Fruit fly (Drosophila melanogaster) whole organism, embryonic: ENCODE measurements around the gene Syt14.

ENCODE experiments used
- Atf6 ChIP-seq: fragments of 200-800 bp; sonication (Bioruptor generic); IDR thresholded peaks from 2 replicates; pipeline ENCODE4 v1.3.6; 2022; ENCODE audit warnings: missing biosample characterization, missing genetic modification characterization
- CG10274 ChIP-seq: fragments of 200-800 bp; sonication (Bioruptor generic); optimal IDR thresholded peaks from 3 replicates; lab custom pipeline; 2017; ENCODE audit warnings: missing biosample characterization, mild to moderate bottlenecking, missing genetic modification characterization
- CG12155 ChIP-seq: fragments of 200-800 bp; sonication (Bioruptor generic); optimal IDR thresholded peaks from 3 replicates; lab custom pipeline; 2016; ENCODE audit warnings: missing biosample characterization, missing genetic modification characterization
- CG12391 ChIP-seq: fragments of 200-800 bp; sonication (Bioruptor generic); optimal IDR thresholded peaks from 3 replicates; lab custom pipeline; 2018; ENCODE audit warnings: missing biosample characterization, mild to moderate bottlenecking, missing genetic modification characterization, moderate library complexity
- CG13287 ChIP-seq: fragments of 200-800 bp; sonication (Bioruptor generic); IDR thresholded peaks from 2 replicates; pipeline ENCODE4 v1.3.6; 2022; ENCODE audit warnings: missing biosample characterization, missing genetic modification characterization; ENCODE audit not compliant: partially characterized antibody
- CG14014 ChIP-seq: fragments of 200-800 bp; sonication (Bioruptor generic); IDR thresholded peaks from 2 replicates; pipeline ENCODE4 v1.3.6; 2022; ENCODE audit warnings: missing biosample characterization, missing genetic modification characterization
- CG18619 ChIP-seq: fragments of 200-800 bp; sonication (Bioruptor generic); optimal IDR thresholded peaks from 3 replicates; lab custom pipeline; 2017; ENCODE audit warnings: missing biosample characterization, mild to moderate bottlenecking, missing genetic modification characterization
- CG2116 ChIP-seq: fragments of 200-800 bp; sonication (Bioruptor generic); optimal IDR thresholded peaks from 3 replicates; lab custom pipeline; 2018; ENCODE audit warnings: missing biosample characterization, mild to moderate bottlenecking, missing genetic modification characterization
- CG2202 ChIP-seq: fragments of 200-800 bp; sonication (Bioruptor generic); optimal IDR thresholded peaks from 2 replicates; lab custom pipeline; 2018; ENCODE audit warnings: missing biosample characterization, mild to moderate bottlenecking, missing genetic modification characterization
- CG33557 ChIP-seq: fragments of 200-800 bp; sonication (Bioruptor generic); optimal IDR thresholded peaks from 2 replicates; lab custom pipeline; 2019; ENCODE audit warnings: missing biosample characterization, mild to moderate bottlenecking, missing genetic modification characterization, moderate library complexity
- CG4617 ChIP-seq: fragments of 200-800 bp; sonication (Bioruptor generic); optimal IDR thresholded peaks from 3 replicates; lab custom pipeline; 2016; ENCODE audit warnings: missing biosample characterization, missing genetic modification characterization, borderline replicate concordance
- CG5180 ChIP-seq: fragments of 200-800 bp; sonication (Bioruptor generic); optimal IDR thresholded peaks from 3 replicates; lab custom pipeline; 2017; ENCODE audit warnings: missing biosample characterization, missing genetic modification characterization, mild to moderate bottlenecking, moderate library complexity, missing genetic modification reagents
- CG7928 ChIP-seq: fragments of 200-800 bp; sonication (Bioruptor generic); optimal IDR thresholded peaks from 2 replicates; lab custom pipeline; 2017; ENCODE audit warnings: missing biosample characterization, mild to moderate bottlenecking, missing genetic modification characterization
- CG8281 ChIP-seq: fragments of 200-800 bp; sonication (Bioruptor generic); optimal IDR thresholded peaks from 2 replicates; lab custom pipeline; 2018; ENCODE audit warnings: missing biosample characterization, mild to moderate bottlenecking, missing genetic modification characterization, moderate library complexity
- CG9797 ChIP-seq: fragments of 200-800 bp; sonication (Bioruptor generic); optimal IDR thresholded peaks from 3 replicates; lab custom pipeline; 2018; ENCODE audit warnings: missing biosample characterization, mild to moderate bottlenecking, missing genetic modification characterization
- Dfd ChIP-seq, 2 experiments: fragments of >200 bp; optimal IDR thresholded peaks; 2 replicates each; lab custom pipeline; 2017; ENCODE audit warnings: missing biosample characterization in 2 of 2, missing genetic modification characterization in 2 of 2
- Dip2 ChIP-seq: fragments of 200-800 bp; sonication (Bioruptor generic); IDR thresholded peaks from 2 replicates; pipeline ENCODE4 v1.3.6; 2022; ENCODE audit warnings: missing biosample characterization, missing genetic modification characterization
- E2f1 ChIP-seq: fragments of 200-800 bp; sonication (Bioruptor generic); IDR thresholded peaks from 2 replicates; pipeline ENCODE4 v1.3.6; 2022; ENCODE audit warnings: missing biosample characterization, missing genetic modification characterization
- E2f2 ChIP-seq: fragments of 200-800 bp; sonication (Bioruptor generic); IDR thresholded peaks from 2 replicates; pipeline ENCODE4 v1.3.6; 2022; ENCODE audit warnings: missing biosample characterization, missing genetic modification characterization
- Fer1 ChIP-seq: fragments of 200-800 bp; sonication (Bioruptor generic); optimal IDR thresholded peaks from 2 replicates; lab custom pipeline; 2017; ENCODE audit warnings: missing biosample characterization, mild to moderate bottlenecking, missing genetic modification characterization
- Fer3 ChIP-seq: fragments of 200-800 bp; sonication (Bioruptor generic); optimal IDR thresholded peaks from 2 replicates; lab custom pipeline; 2018; ENCODE audit warnings: missing biosample characterization, mild to moderate bottlenecking, missing genetic modification characterization, moderate library complexity
- Hmx ChIP-seq: fragments of 200-800 bp; sonication (Bioruptor generic); optimal IDR thresholded peaks from 2 replicates; lab custom pipeline; 2016; ENCODE audit warnings: missing biosample characterization, missing genetic modification characterization
- Hr3 ChIP-seq: fragments of 200-800 bp; sonication (Bioruptor generic); optimal IDR thresholded peaks from 3 replicates; lab custom pipeline; 2016; ENCODE audit warnings: missing biosample characterization, missing genetic modification characterization
- Mad ChIP-seq: fragments of 200-800 bp; sonication (Bioruptor generic); optimal IDR thresholded peaks from 2 replicates; lab custom pipeline; 2016; ENCODE audit warnings: missing biosample characterization, missing genetic modification characterization
- Mes4 ChIP-seq: fragments of 200-800 bp; sonication (Bioruptor generic); optimal IDR thresholded peaks from 2 replicates; lab custom pipeline; 2016; ENCODE audit warnings: missing biosample characterization, missing genetic modification characterization
- Scr ChIP-seq: fragments of 200-800 bp; sonication (Bioruptor generic); IDR thresholded peaks from 2 replicates; pipeline ENCODE4 v1.3.6; 2022; ENCODE audit warnings: missing biosample characterization, missing genetic modification characterization; ENCODE audit not compliant: partially characterized antibody
- Sox100B ChIP-seq: fragments of 200-800 bp; sonication (Bioruptor generic); optimal IDR thresholded peaks from 3 replicates; lab custom pipeline; 2018; ENCODE audit warnings: missing biosample characterization, mild to moderate bottlenecking, missing genetic modification characterization
- Taf1 ChIP-seq: fragments of 200-800 bp; sonication (Bioruptor generic); IDR thresholded peaks from 2 replicates; pipeline ENCODE4 v1.3.6; 2022; ENCODE audit warnings: missing biosample characterization, missing genetic modification characterization
- Tbp ChIP-seq: fragments of >200 bp; optimal IDR thresholded peaks from 2 replicates; lab custom pipeline; 2018; ENCODE audit warnings: missing biosample characterization, missing genetic modification characterization
- abd-A ChIP-seq: fragments of 200-800 bp; sonication (Bioruptor generic); optimal IDR thresholded peaks from 3 replicates; lab custom pipeline; 2019; ENCODE audit warnings: missing biosample characterization, mild to moderate bottlenecking, missing genetic modification characterization, moderate library complexity
- ara ChIP-seq: fragments of 200-800 bp; sonication (Bioruptor generic); IDR thresholded peaks from 2 replicates; pipeline ENCODE4 v1.3.6; 2022; ENCODE audit warnings: missing biosample characterization, missing genetic modification characterization
- bowl ChIP-seq: fragments of 200-800 bp; sonication (Bioruptor generic); IDR thresholded peaks from 2 replicates; pipeline ENCODE4 v1.3.6; 2022; ENCODE audit warnings: missing biosample characterization, missing genetic modification characterization
- chif ChIP-seq, 2 experiments: fragments of 200-800 bp; sonication (Bioruptor generic); optimal IDR thresholded peaks; 3 replicates each; lab custom pipeline; 2016; ENCODE audit warnings: missing biosample characterization in 2 of 2, missing genetic modification characterization in 2 of 2
- dmrt99B ChIP-seq: fragments of 200-800 bp; sonication (Bioruptor generic); optimal IDR thresholded peaks from 2 replicates; lab custom pipeline; 2018; ENCODE audit warnings: missing biosample characterization, mild to moderate bottlenecking, missing genetic modification characterization, moderate library complexity
- ems ChIP-seq: fragments of 200-800 bp; sonication (Bioruptor generic); optimal IDR thresholded peaks from 3 replicates; lab custom pipeline; 2016; ENCODE audit warnings: missing biosample characterization, missing genetic modification characterization
- fu2 ChIP-seq: fragments of 200-800 bp; sonication (Bioruptor generic); optimal IDR thresholded peaks from 2 replicates; lab custom pipeline; 2016; ENCODE audit warnings: missing biosample characterization, missing genetic modification characterization
- gsb ChIP-seq: fragments of 200-800 bp; sonication (Bioruptor generic); IDR thresholded peaks from 2 replicates; pipeline ENCODE4 v1.3.6; 2022; ENCODE audit warnings: missing biosample characterization, missing genetic modification characterization
- nerfin-2 ChIP-seq: fragments of 200-800 bp; sonication (Bioruptor generic); IDR thresholded peaks from 2 replicates; pipeline ENCODE4 v1.3.6; 2022; ENCODE audit warnings: missing biosample characterization, missing genetic modification characterization; ENCODE audit not compliant: partially characterized antibody
- p53 ChIP-seq: fragments of 200-800 bp; sonication (Bioruptor generic); optimal IDR thresholded peaks from 2 replicates; lab custom pipeline; 2016; ENCODE audit warnings: missing biosample characterization, missing genetic modification characterization
- phol ChIP-seq: fragments of 200-800 bp; sonication (Bioruptor generic); optimal IDR thresholded peaks from 3 replicates; lab custom pipeline; 2018; ENCODE audit warnings: missing biosample characterization, mild to moderate bottlenecking, missing genetic modification characterization, moderate library complexity
- row ChIP-seq: fragments of 200-800 bp; sonication (Bioruptor generic); IDR thresholded peaks from 3 replicates; pipeline ENCODE4 v1.3.6; 2022; ENCODE audit warnings: missing biosample characterization, missing genetic modification characterization
- sc ChIP-seq, 3 experiments: fragments of >200 bp in 2 of 3; fragments of 200-800 bp in 1 of 3; sonication (Bioruptor generic) in 1 of 3; optimal IDR thresholded peaks; 2 replicates in 2 of 3; 3 replicates in 1 of 3; lab custom pipeline; 2017; ENCODE audit warnings: mild to moderate bottlenecking in 1 of 3, missing biosample characterization in 1 of 3, missing genetic modification characterization in 1 of 3, missing genetic modification reagents in 1 of 3
- seq ChIP-seq: fragments of 200-800 bp; sonication (Bioruptor generic); IDR thresholded peaks from 2 replicates; pipeline ENCODE4 v1.3.6; 2022; ENCODE audit warnings: missing biosample characterization, missing genetic modification characterization
- slp2 ChIP-seq: fragments of 200-800 bp; sonication (Bioruptor generic); optimal IDR thresholded peaks from 2 replicates; lab custom pipeline; 2016; ENCODE audit warnings: missing biosample characterization, missing genetic modification characterization
- sna ChIP-seq: fragments of 200-800 bp; sonication (Bioruptor generic); IDR thresholded peaks from 2 replicates; pipeline ENCODE4 v1.3.6; 2022; ENCODE audit warnings: missing biosample characterization, missing genetic modification characterization; ENCODE audit not compliant: partially characterized antibody
- ssp ChIP-seq: fragments of 200-800 bp; sonication (Bioruptor generic); IDR thresholded peaks from 2 replicates; pipeline ENCODE4 v1.3.6; 2022; ENCODE audit warnings: missing biosample characterization, missing genetic modification characterization
- sug ChIP-seq: fragments of 200-800 bp; optimal IDR thresholded peaks from 2 replicates; lab custom pipeline; 2019; ENCODE audit warnings: missing biosample characterization, mild to moderate bottlenecking, missing genetic modification characterization, moderate library complexity
- tio ChIP-seq: fragments of 200-800 bp; sonication (Bioruptor generic); optimal IDR thresholded peaks from 2 replicates; lab custom pipeline; 2017; ENCODE audit warnings: missing biosample characterization, missing genetic modification characterization, inconsistent platforms
- tna ChIP-seq: fragments of 200-800 bp; sonication (Bioruptor generic); IDR thresholded peaks from 2 replicates; pipeline ENCODE4 v1.3.6; 2022; ENCODE audit warnings: missing biosample characterization, missing genetic modification characterization; ENCODE audit not compliant: partially characterized antibody
- twi ChIP-seq: fragments of 200-800 bp; optimal IDR thresholded peaks from 2 replicates; lab custom pipeline; 2019; ENCODE audit warnings: missing biosample characterization, mild to moderate bottlenecking, missing genetic modification characterization, moderate library complexity
- unpg ChIP-seq: fragments of 200-800 bp; sonication (Bioruptor generic); optimal IDR thresholded peaks from 3 replicates; lab custom pipeline; 2018; ENCODE audit warnings: missing biosample characterization, mild to moderate bottlenecking, missing genetic modification characterization, moderate library complexity

Gene Syt14

dm6 chr3R:4337580-4337979 is 18.7 kb upstream of the Syt14 start, which contains the start of the genes Skp2 and CG1103 (continued):
- TF ChIP-seq tna (GFP tag; lab: Robert Waterston, UW) (no peak), Dip2 (no peak), CG2116 (GFP tag; lab: Kevin White, UChicago) (peak; percentile 60), E2f2 (GFP tag; lab: Robert Waterston, UW) (peak; percentile 91), E2f1 (GFP tag; lab: Robert Waterston, UW) (peak; percentile 27; the same call in 1 of the 2 replicates), Hmx (GFP tag; lab: Kevin White, UChicago) (no peak), Hr3 (peak; percentile 29), row (GFP tag; lab: Robert Waterston, UW) (peak; percentile 51; the same call in 1 of the 3 replicates), fu2 (GFP tag; lab: Kevin White, UChicago) (no peak), CG4617 (peak; percentile 72), phol (tag; lab: Kevin White, UChicago) (peak; percentile 37), Fer1 (GFP tag; lab: Kevin White, UChicago) (no peak), sna (peak; percentile 21; the same call in 1 of the 2 replicates), CG8281 (no peak), ara (GFP tag; lab: Robert Waterston, UW) (no peak), Tbp (GFP tag; lab: Kevin White, UChicago) (no peak), Fer3 (no peak), CG14014 (GFP tag; lab: Robert Waterston, UW) (no peak), Mes4 (GFP tag; lab: Kevin White, UChicago) (no peak), ems (GFP tag; lab: Kevin White, UChicago) (no peak), CG12155 (GFP tag; lab: Kevin White, UChicago) (no peak), CG2202 (tag; lab: Kevin White, UChicago) (no peak), nerfin-2 (GFP tag; lab: Robert Waterston, UW) (no peak), Sox100B (GFP tag; lab: Kevin White, UChicago) (no peak), CG13287 (GFP tag; lab: Robert Waterston, UW) (peak; percentile 68), slp2 (GFP tag; lab: Kevin White, UChicago) (no peak), Mad (no peak), CG7928 (GFP tag; lab: Kevin White, UChicago) (no peak), chif (GFP tag; optimal IDR thresholded peaks at IDR 0.05; lab: Kevin White, UChicago) (no peak), twi (tag; lab: Kevin White, UChicago) (no peak), CG10274 (no peak), CG9797 (GFP tag; lab: Kevin White, UChicago) (peak; percentile 68), bowl (GFP tag; lab: Robert Waterston, UW) (no peak), ssp (GFP tag; lab: Robert Waterston, UW) (no peak), CG33557 (GFP tag; lab: Kevin White, UChicago) (no peak), Scr (GFP tag; lab: Robert Waterston, UW) (peak; percentile 48), CG18619 (GFP tag; lab: Kevin White, UChicago) (no peak), unpg (GFP tag; lab: Kevin White, UChicago) (no peak), p53 (GFP tag; lab: Kevin White, UChicago) (peak; percentile 16), gsb (GFP tag; lab: Robert Waterston, UW) (no peak), abd-A (tag; lab: Kevin White, UChicago) (no peak), CG5180 (GFP tag; lab: Kevin White, UChicago) (no peak), Dfd (GFP tag; optimal IDR thresholded peaks at IDR 0.05; lab: Kevin White, UChicago) (no peak), dmrt99B (tag; lab: Kevin White, UChicago) (no peak), seq (no peak), CG12391 (tag; lab: Kevin White, UChicago) (peak; percentile 5), sc (optimal IDR thresholded peaks at IDR 0.05; lab: Kevin White, UChicago) (no peak), sc (GFP tag; optimal IDR thresholded peaks at IDR 0.05; lab: Kevin White, UChicago) (no peak), sug (tag; lab: Kevin White, UChicago) (no peak), Taf1 (GFP tag; lab: Robert Waterston, UW) (no peak), Atf6 (GFP tag; lab: Robert Waterston, UW) (no peak), tio (GFP tag; lab: Kevin White, UChicago) (no peak)
